Worm (Caenorhabditis elegans): ENCODE results near the gene slc-25A32.

DNA sequence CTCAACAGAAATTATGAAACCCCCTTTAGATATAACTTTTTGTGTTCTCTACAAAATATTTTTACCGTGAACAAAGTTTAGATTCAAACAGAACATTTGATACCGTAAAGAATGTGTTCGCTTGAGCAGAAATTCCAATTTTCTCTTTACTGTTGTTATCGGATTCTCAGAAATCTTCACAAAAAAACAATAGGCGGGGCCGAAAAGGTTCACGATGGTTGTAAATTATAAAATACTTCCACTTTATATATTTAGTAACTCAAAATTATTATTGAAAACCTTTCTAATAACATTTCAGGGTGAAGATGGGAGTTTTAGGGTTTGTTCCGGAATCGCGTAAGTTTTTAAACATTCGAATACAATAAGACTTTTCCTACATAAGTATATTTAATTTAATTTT, 37.9 kb upstream of the slc-25A32 start, which contains the start of gene nlp-5:
- TF ChIP-seq ama-1 (optimal IDR thresholded peaks at IDR 0.05), result no peak
- no peak for TF ChIP-seq unc-62 (GFP tag; optimal IDR thresholded peaks at IDR 0.05)
- TF ChIP-seq unc-39 (tag; optimal IDR thresholded peaks at IDR 0.05), result no peak
- TF ChIP-seq pqm-1 (tag; optimal IDR thresholded peaks at IDR 0.05), result no peak
- TF ChIP-seq ceh-82 (tag; optimal IDR thresholded peaks at IDR 0.05), result no peak
- no peak for TF ChIP-seq aly-2 (tag; optimal IDR thresholded peaks at IDR 0.05)
- TF ChIP-seq snpc-4 (tag; optimal IDR thresholded peaks at IDR 0.05), result no peak
- TF ChIP-seq elt-1 (tag; optimal IDR thresholded peaks at IDR 0.05), result no peak
- no peak for TF ChIP-seq elt-2 (tag; optimal IDR thresholded peaks at IDR 0.05)
